Worm (Caenorhabditis elegans) whole organism, young adult: Measurements from ENCODE around the gene tex-2.

Experiments
- B0336.3 ChIP-seq: fragments of 200-800 bp; sonication (Bioruptor generic); IDR thresholded peaks from 2 replicates; pipeline ENCODE4 v1.3.6; 2022; ENCODE audit warnings: missing genetic modification characterization, missing compliant biosample characterization
- D2030.7 ChIP-seq: fragments of 200-800 bp; sonication (Bioruptor generic); IDR thresholded peaks from 2 replicates; pipeline ENCODE4 v1.3.6; 2022; ENCODE audit warnings: missing genetic modification reagents, missing genetic modification characterization, missing compliant biosample characterization
- F33H1.4 ChIP-seq: fragments of 200-800 bp; sonication (Bioruptor generic); IDR thresholded peaks from 2 replicates; pipeline ENCODE4 v1.3.6; 2022; ENCODE audit warnings: missing genetic modification reagents, missing genetic modification characterization, missing compliant biosample characterization
- F57A8.1 ChIP-seq: fragments of 200-800 bp; sonication (Bioruptor generic); optimal IDR thresholded peaks from 2 replicates; lab custom pipeline; 2018; ENCODE audit warnings: mild to moderate bottlenecking, missing genetic modification characterization, moderate library complexity, missing compliant biosample characterization
- F57C9.4 ChIP-seq: sonication (generic microtip); optimal IDR thresholded peaks from 2 replicates; lab custom pipeline; 2017; ENCODE audit warnings: mild to moderate bottlenecking, missing genetic modification characterization, missing compliant biosample characterization
- K12H6.12 ChIP-seq: fragments of 200-800 bp; sonication (Bioruptor generic); optimal IDR thresholded peaks from 2 replicates; lab custom pipeline; 2018; ENCODE audit warnings: mild to moderate bottlenecking, missing genetic modification characterization, missing compliant biosample characterization
- T26A5.8 ChIP-seq: sonication (generic microtip); optimal IDR thresholded peaks from 2 replicates; lab custom pipeline; 2016; ENCODE audit warnings: missing genetic modification characterization, missing compliant biosample characterization
- Y79H2A.3 ChIP-seq: fragments of 200-800 bp; sonication (Bioruptor generic); conservative IDR thresholded peaks from 2 replicates; pipeline ENCODE4 v1.3.6; 2022; ENCODE audit warnings: missing genetic modification reagents, missing genetic modification characterization, missing compliant biosample characterization
- ZK185.1 ChIP-seq: sonication (generic microtip); optimal IDR thresholded peaks from 2 replicates; lab custom pipeline; 2016; ENCODE audit warnings: mild to moderate bottlenecking, missing genetic modification characterization, missing compliant biosample characterization; ENCODE audit not compliant: poor library complexity, severe bottlenecking
- aptf-2 ChIP-seq: fragments of 200-800 bp; sonication (Bioruptor generic); conservative IDR thresholded peaks from 2 replicates; pipeline ENCODE4 v1.3.6; 2022; ENCODE audit warnings: missing genetic modification reagents, missing genetic modification characterization, missing compliant biosample characterization
- atf-7 ChIP-seq: sonication (generic microtip); optimal IDR thresholded peaks from 2 replicates; lab custom pipeline; 2017; ENCODE audit warnings: mild to moderate bottlenecking, missing genetic modification characterization, missing compliant biosample characterization
- athp-1 ChIP-seq: sonication (generic microtip); optimal IDR thresholded peaks from 2 replicates; lab custom pipeline; 2017; ENCODE audit warnings: mild to moderate bottlenecking, missing genetic modification characterization, missing compliant biosample characterization
- attf-5 ChIP-seq: fragments of 200-800 bp; sonication (Bioruptor generic); optimal IDR thresholded peaks from 2 replicates; lab custom pipeline; 2018; ENCODE audit warnings: mild to moderate bottlenecking, missing genetic modification characterization, missing compliant biosample characterization
- bed-2 ChIP-seq: fragments of 200-800 bp; sonication (Bioruptor generic); IDR thresholded peaks from 2 replicates; pipeline ENCODE4 v1.3.6; 2022; ENCODE audit warnings: missing genetic modification reagents, missing genetic modification characterization, missing compliant biosample characterization
- ccch-3 ChIP-seq: fragments of 200-800 bp; sonication (Bioruptor generic); optimal IDR thresholded peaks from 2 replicates; lab custom pipeline; 2018; ENCODE audit warnings: mild to moderate bottlenecking, missing genetic modification characterization, missing compliant biosample characterization
- cebp-1 ChIP-seq, 2 experiments: fragments of 200-800 bp in 1 of 2; sonication (Bioruptor generic) in 1 of 2; sonication (generic microtip) in 1 of 2; IDR thresholded peaks in 1 of 2; optimal IDR thresholded peaks in 1 of 2; 2 replicates each; pipeline versions ENCODE4 v1.3.6 to Lab custom; 2017 to 2022; ENCODE audit warnings: missing compliant biosample characterization in 2 of 2, missing genetic modification characterization in 2 of 2, mild to moderate bottlenecking in 1 of 2, missing genetic modification reagents in 1 of 2, moderate library complexity in 1 of 2
- ceh-100 ChIP-seq: fragments of 200-800 bp; sonication (Bioruptor generic); IDR thresholded peaks from 2 replicates; pipeline ENCODE4 v1.3.6; 2022; ENCODE audit warnings: missing genetic modification reagents, missing genetic modification characterization, missing compliant biosample characterization
- ceh-40 ChIP-seq: fragments of 200-800 bp; sonication (Bioruptor generic); IDR thresholded peaks from 2 replicates; pipeline ENCODE4 v1.3.6; 2022; ENCODE audit warnings: missing genetic modification characterization, missing compliant biosample characterization
- ceh-91 ChIP-seq: fragments of 200-800 bp; sonication (Bioruptor generic); IDR thresholded peaks from 2 replicates; pipeline ENCODE4 v1.3.6; 2022; ENCODE audit warnings: missing genetic modification reagents, missing genetic modification characterization, missing compliant biosample characterization
- dox-1 ChIP-seq: fragments of 200-800 bp; sonication (Bioruptor generic); IDR thresholded peaks from 2 replicates; pipeline ENCODE4 v1.3.6; 2022; ENCODE audit warnings: missing genetic modification reagents, missing genetic modification characterization, missing compliant biosample characterization
- egl-18 ChIP-seq: fragments of 200-800 bp; sonication (Bioruptor generic); IDR thresholded peaks from 2 replicates; pipeline ENCODE4 v1.3.6; 2022; ENCODE audit warnings: missing genetic modification reagents, missing genetic modification characterization, missing compliant biosample characterization
- ets-4 ChIP-seq: fragments of 200-800 bp; sonication (Bioruptor generic); optimal IDR thresholded peaks from 2 replicates; lab custom pipeline; 2018; ENCODE audit warnings: mild to moderate bottlenecking, missing genetic modification characterization, missing compliant biosample characterization
- gei-17 ChIP-seq: fragments of 200-800 bp; sonication (Bioruptor generic); optimal IDR thresholded peaks from 2 replicates; lab custom pipeline; 2018; ENCODE audit warnings: mild to moderate bottlenecking, missing genetic modification characterization, missing compliant biosample characterization
- him-1 ChIP-seq: sonication (generic microtip); optimal IDR thresholded peaks from 2 replicates; lab custom pipeline; 2016; ENCODE audit warnings: missing genotype, missing genetic modification reagents, missing genetic modification characterization, missing compliant biosample characterization
- hlh-26 ChIP-seq: fragments of 200-800 bp; sonication (Bioruptor generic); conservative IDR thresholded peaks from 2 replicates; pipeline ENCODE4 v1.3.6; 2022; ENCODE audit warnings: missing genetic modification reagents, missing genetic modification characterization, missing compliant biosample characterization
- hmg-1.2 ChIP-seq: fragments of 200-800 bp; sonication (Bioruptor generic); IDR thresholded peaks from 2 replicates; pipeline ENCODE4 v1.3.6; 2022; ENCODE audit warnings: missing genetic modification reagents, missing genetic modification characterization, missing compliant biosample characterization
- hmg-20 ChIP-seq: fragments of 200-800 bp; sonication (Bioruptor generic); IDR thresholded peaks from 2 replicates; pipeline ENCODE4 v1.3.6; 2022; ENCODE audit warnings: missing genetic modification reagents, missing genetic modification characterization, missing compliant biosample characterization
- hrde-1 ChIP-seq: sonication (generic microtip); optimal IDR thresholded peaks from 2 replicates; lab custom pipeline; 2016; ENCODE audit warnings: missing genetic modification characterization, mild to moderate bottlenecking, missing compliant biosample characterization, moderate library complexity, missing genotype, missing genetic modification reagents, borderline replicate concordance
- lin-40 ChIP-seq: sonication (generic microtip); optimal IDR thresholded peaks from 2 replicates; lab custom pipeline; 2016; ENCODE audit warnings: missing genetic modification characterization, mild to moderate bottlenecking, missing compliant biosample characterization, missing genotype, missing genetic modification reagents
- lin-54 ChIP-seq: fragments of 200-800 bp; sonication (Bioruptor generic); optimal IDR thresholded peaks from 2 replicates; lab custom pipeline; 2018; ENCODE audit warnings: mild to moderate bottlenecking, missing genetic modification characterization, missing compliant biosample characterization
- lsl-1 ChIP-seq: fragments of 200-800 bp; sonication (Bioruptor generic); optimal IDR thresholded peaks from 2 replicates; lab custom pipeline; 2018; ENCODE audit warnings: mild to moderate bottlenecking, missing genetic modification characterization, moderate library complexity, missing compliant biosample characterization
- madf-3 ChIP-seq: fragments of 200-800 bp; sonication (Bioruptor generic); IDR thresholded peaks from 2 replicates; pipeline ENCODE4 v1.3.6; 2022; ENCODE audit warnings: missing genetic modification reagents, missing genetic modification characterization, missing compliant biosample characterization
- madf-6 ChIP-seq: fragments of 200-800 bp; sonication (Bioruptor generic); IDR thresholded peaks from 2 replicates; pipeline ENCODE4 v1.3.6; 2022; ENCODE audit warnings: missing genetic modification reagents, missing genetic modification characterization, missing compliant biosample characterization
- mcd-1 ChIP-seq: fragments of 200-800 bp; sonication (Bioruptor generic); IDR thresholded peaks from 2 replicates; pipeline ENCODE4 v1.3.6; 2022; ENCODE audit warnings: missing genetic modification reagents, missing genetic modification characterization, missing compliant biosample characterization
- mxl-1 ChIP-seq: sonication (generic microtip); optimal IDR thresholded peaks from 2 replicates; lab custom pipeline; 2016; ENCODE audit warnings: missing genetic modification characterization, missing compliant biosample characterization
- nfya-2 ChIP-seq: fragments of 200-800 bp; sonication (Bioruptor generic); IDR thresholded peaks from 2 replicates; pipeline ENCODE4 v1.3.6; 2022; ENCODE audit warnings: missing genetic modification reagents, missing genetic modification characterization, missing compliant biosample characterization
- pbrm-1 ChIP-seq: fragments of 200-800 bp; sonication (Bioruptor generic); IDR thresholded peaks from 2 replicates; pipeline ENCODE4 v1.3.6; 2022; ENCODE audit warnings: missing genetic modification reagents, missing genetic modification characterization, missing compliant biosample characterization
- pha-4 ChIP-seq: fragments of 150-350 bp; sonication (generic microtip); optimal IDR thresholded peaks from 2 replicates; lab custom pipeline; 2014; ENCODE audit warnings: missing biosample characterization, missing genetic modification reagents, missing genetic modification characterization
- sea-2 ChIP-seq: fragments of 200-800 bp; sonication (Bioruptor generic); IDR thresholded peaks from 2 replicates; pipeline ENCODE4 v1.3.6; 2022; ENCODE audit warnings: missing genetic modification characterization, missing compliant biosample characterization
- snpc-1.1 ChIP-seq: sonication (generic microtip); optimal IDR thresholded peaks from 2 replicates; lab custom pipeline; 2017; ENCODE audit warnings: missing genetic modification characterization, mild to moderate bottlenecking, missing compliant biosample characterization, antibody characterized with exemption, moderate library complexity, missing genotype, missing genetic modification reagents; ENCODE audit not compliant: insufficient read depth
- snpc-1.3 ChIP-seq: sonication (generic microtip); optimal IDR thresholded peaks from 2 replicates; lab custom pipeline; 2017; ENCODE audit warnings: missing genetic modification characterization, mild to moderate bottlenecking, missing compliant biosample characterization, antibody characterized with exemption, moderate library complexity, missing genotype, missing genetic modification reagents; ENCODE audit not compliant: insufficient read depth
- tbx-9 ChIP-seq: sonication (generic microtip); optimal IDR thresholded peaks from 2 replicates; lab custom pipeline; 2016; ENCODE audit warnings: borderline replicate concordance, missing genetic modification characterization, inconsistent platforms, missing compliant biosample characterization
- unc-130 ChIP-seq: sonication (generic microtip); optimal IDR thresholded peaks from 2 replicates; lab custom pipeline; 2016; ENCODE audit warnings: missing genetic modification reagents, missing genetic modification characterization, missing compliant biosample characterization
- unc-62 ChIP-seq: fragments of 150-350 bp; optimal IDR thresholded peaks from 2 replicates; lab custom pipeline; 2014; ENCODE audit warnings: missing biosample characterization, missing genetic modification reagents, missing genetic modification characterization
- xnd-1 ChIP-seq: sonication (generic microtip); optimal IDR thresholded peaks from 2 replicates; lab custom pipeline; 2016; ENCODE audit warnings: missing genotype, missing genetic modification reagents, missing genetic modification characterization, missing compliant biosample characterization
- zim-3 ChIP-seq: sonication (generic microtip); optimal IDR thresholded peaks from 2 replicates; lab custom pipeline; 2017; ENCODE audit warnings: mild to moderate bottlenecking, missing genetic modification characterization, moderate library complexity, missing compliant biosample characterization
- ztf-25 ChIP-seq: fragments of 200-800 bp; sonication (Bioruptor generic); IDR thresholded peaks from 2 replicates; pipeline ENCODE4 v1.3.6; 2022; ENCODE audit warnings: missing genetic modification reagents, missing genetic modification characterization, missing compliant biosample characterization
- ztf-6 ChIP-seq: fragments of 200-800 bp; sonication (Bioruptor generic); IDR thresholded peaks from 2 replicates; pipeline ENCODE4 v1.3.6; 2022; ENCODE audit warnings: missing genetic modification reagents, missing genetic modification characterization, missing compliant biosample characterization

Gene tex-2

DNA sequence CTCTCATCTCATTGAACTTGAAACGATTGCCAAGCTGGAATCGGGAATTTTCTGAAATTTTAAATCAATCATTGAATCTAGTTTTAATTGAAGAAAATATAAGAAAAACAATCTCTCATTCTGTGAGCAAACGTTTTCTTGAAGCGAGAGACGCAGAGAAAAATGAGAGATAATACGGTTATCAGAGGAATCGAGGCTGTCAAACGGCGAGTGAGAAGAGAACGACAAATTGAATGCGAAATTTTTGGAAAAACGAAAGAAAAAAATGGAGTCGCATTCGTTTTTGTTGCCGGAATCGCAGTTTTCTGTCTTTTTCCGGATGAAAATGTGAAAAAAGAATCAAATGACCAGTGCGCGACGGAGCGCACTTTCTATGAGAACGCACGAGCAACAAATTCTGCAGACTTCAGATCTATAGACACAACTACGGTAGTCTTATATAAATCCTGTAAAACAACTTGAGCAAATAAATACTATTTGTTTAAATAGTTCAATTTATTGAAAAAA lies at the start of gene tex-2:
tex-2 (minus strand) TSS at position 51 of the 507 bp plus-strand sequence.
- TF ChIP-seq cebp-1 (GFP tag; IDR thresholded peaks at IDR 0.05; lab: Robert Waterston, UW) (no peak), cebp-1 (tag; optimal IDR thresholded peaks at IDR 0.05; lab: Kevin White, UChicago) (no peak), xnd-1 (tag; lab: Kevin White, UChicago) (no peak), attf-5 (GFP tag; lab: Kevin White, UChicago) (no peak), athp-1 (tag; lab: Kevin White, UChicago) (no peak), T26A5.8 (tag; lab: Kevin White, UChicago) (no peak), unc-130 (GFP tag; lab: Kevin White, UChicago) (no peak), atf-7 (tag; lab: Kevin White, UChicago) (no peak), madf-3 (GFP tag; lab: Robert Waterston, UW) (no peak), hlh-26 (GFP tag; lab: Robert Waterston, UW) (no peak), him-1 (tag; lab: Kevin White, UChicago) (no peak), unc-62 (no peak), F57A8.1 (GFP tag; lab: Kevin White, UChicago) (no peak), madf-6 (GFP tag; lab: Robert Waterston, UW) (no peak), ccch-3 (GFP tag; lab: Kevin White, UChicago) (no peak), Y79H2A.3 (GFP tag; lab: Robert Waterston, UW) (no peak), K12H6.12 (tag; lab: Kevin White, UChicago) (no peak), dox-1 (GFP tag; lab: Robert Waterston, UW) (peak; percentile 70), lsl-1 (GFP tag; lab: Kevin White, UChicago) (peak; percentile 15), sea-2 (GFP tag; lab: Robert Waterston, UW) (no peak), tbx-9 (tag; lab: Kevin White, UChicago) (no peak), hmg-1.2 (peak; percentile 70; the same call in 1 of the 2 replicates), ceh-91 (GFP tag; lab: Robert Waterston, UW) (no peak), mxl-1 (tag; lab: Kevin White, UChicago) (no peak), ceh-100 (GFP tag; lab: Robert Waterston, UW) (peak; percentile 94), gei-17 (no peak), nfya-2 (GFP tag; lab: Robert Waterston, UW) (no peak), snpc-1.1 (tag; lab: Kevin White, UChicago) (no peak), bed-2 (GFP tag; lab: Robert Waterston, UW) (no peak), lin-40 (tag; lab: Kevin White, UChicago) (no peak), mcd-1 (peak; percentile 85), egl-18 (GFP tag; lab: Robert Waterston, UW) (no peak), hrde-1 (tag; lab: Kevin White, UChicago) (no peak), pbrm-1 (GFP tag; lab: Robert Waterston, UW) (peak; percentile 47; the same call in 1 of the 2 replicates), snpc-1.3 (no peak), F57C9.4 (no peak), F33H1.4 (no peak), B0336.3 (GFP tag; lab: Robert Waterston, UW) (no peak), ztf-6 (GFP tag; lab: Robert Waterston, UW) (no peak), D2030.7 (peak; percentile 39; the same call in 1 of the 2 replicates), pha-4 (tag; lab: Kevin White, UChicago) (no peak), hmg-20 (no peak), ceh-40 (GFP tag; lab: Robert Waterston, UW) (no peak), zim-3 (tag; lab: Kevin White, UChicago) (no peak), ets-4 (GFP tag; lab: Kevin White, UChicago) (no peak), lin-54 (GFP tag; lab: Kevin White, UChicago) (peak; percentile 20), aptf-2 (GFP tag; lab: Robert Waterston, UW) (no peak), ztf-25 (no peak), ZK185.1 (tag; lab: Kevin White, UChicago) (no peak)
